Fruit fly (Drosophila melanogaster) whole organism, prepupa: ENCODE measurements around the gene CG43168.

Source experiments
- CG10631 ChIP-seq: fragments of 200-800 bp; sonication (Bioruptor generic); optimal IDR thresholded peaks from 2 replicates; lab custom pipeline; 2016; ENCODE audit warnings: missing biosample characterization, missing genetic modification characterization
- CG10669 ChIP-seq: fragments of 200-800 bp; sonication (Bioruptor generic); optimal IDR thresholded peaks from 3 replicates; lab custom pipeline; 2018; ENCODE audit warnings: missing biosample characterization, mild to moderate bottlenecking, missing genetic modification characterization, moderate library complexity
- CG11762 ChIP-seq: fragments of 200-800 bp; sonication (Bioruptor generic); optimal IDR thresholded peaks from 3 replicates; lab custom pipeline; 2016; ENCODE audit warnings: missing biosample characterization, missing genetic modification characterization; ENCODE audit not compliant: insufficient read depth
- CG6276 ChIP-seq: fragments of 200-800 bp; sonication (Bioruptor generic); optimal IDR thresholded peaks from 2 replicates; lab custom pipeline; 2017; ENCODE audit warnings: missing biosample characterization, mild to moderate bottlenecking, missing genetic modification characterization
- CG6792 ChIP-seq: fragments of 200-800 bp; sonication (Bioruptor generic); optimal IDR thresholded peaks from 3 replicates; lab custom pipeline; 2016; ENCODE audit warnings: missing biosample characterization, missing genetic modification characterization
- CG6808 ChIP-seq: fragments of 200-800 bp; sonication (Bioruptor generic); optimal IDR thresholded peaks from 3 replicates; lab custom pipeline; 2017; ENCODE audit warnings: missing biosample characterization, missing genetic modification characterization, mild to moderate bottlenecking, moderate library complexity, missing genetic modification reagents
- CG6854 ChIP-seq: fragments of 200-800 bp; sonication (Bioruptor generic); optimal IDR thresholded peaks from 2 replicates; lab custom pipeline; 2017; ENCODE audit warnings: missing biosample characterization, mild to moderate bottlenecking, missing genetic modification characterization
- CG7368 ChIP-seq: fragments of 200-800 bp; sonication (Bioruptor generic); optimal IDR thresholded peaks from 3 replicates; lab custom pipeline; 2016; ENCODE audit warnings: missing biosample characterization, missing genetic modification characterization
- Gug ChIP-seq: fragments of 200-800 bp; sonication (Bioruptor generic); IDR thresholded peaks from 2 replicates; pipeline ENCODE4 v1.3.6; 2022; ENCODE audit warnings: missing biosample characterization, missing genetic modification characterization
- Hr39 ChIP-seq: fragments of 200-800 bp; sonication (Bioruptor generic); optimal IDR thresholded peaks from 2 replicates; lab custom pipeline; 2016; ENCODE audit warnings: missing biosample characterization, missing genetic modification characterization
- Lpt ChIP-seq: fragments of 200-800 bp; sonication (Bioruptor generic); optimal IDR thresholded peaks from 3 replicates; lab custom pipeline; 2016; ENCODE audit warnings: missing biosample characterization, missing genetic modification characterization
- Met ChIP-seq: fragments of 200-800 bp; sonication (Bioruptor generic); optimal IDR thresholded peaks from 3 replicates; lab custom pipeline; 2016; ENCODE audit warnings: missing biosample characterization, missing genetic modification characterization
- lz ChIP-seq: fragments of 200-800 bp; sonication (Bioruptor generic); optimal IDR thresholded peaks from 3 replicates; lab custom pipeline; 2016; ENCODE audit warnings: missing biosample characterization, missing genetic modification characterization
- svp ChIP-seq: fragments of 200-800 bp; sonication (Bioruptor generic); peaks from one replicate; lab custom pipeline; 2016; ENCODE audit warnings: missing biosample characterization, missing genetic modification characterization

DNA sequence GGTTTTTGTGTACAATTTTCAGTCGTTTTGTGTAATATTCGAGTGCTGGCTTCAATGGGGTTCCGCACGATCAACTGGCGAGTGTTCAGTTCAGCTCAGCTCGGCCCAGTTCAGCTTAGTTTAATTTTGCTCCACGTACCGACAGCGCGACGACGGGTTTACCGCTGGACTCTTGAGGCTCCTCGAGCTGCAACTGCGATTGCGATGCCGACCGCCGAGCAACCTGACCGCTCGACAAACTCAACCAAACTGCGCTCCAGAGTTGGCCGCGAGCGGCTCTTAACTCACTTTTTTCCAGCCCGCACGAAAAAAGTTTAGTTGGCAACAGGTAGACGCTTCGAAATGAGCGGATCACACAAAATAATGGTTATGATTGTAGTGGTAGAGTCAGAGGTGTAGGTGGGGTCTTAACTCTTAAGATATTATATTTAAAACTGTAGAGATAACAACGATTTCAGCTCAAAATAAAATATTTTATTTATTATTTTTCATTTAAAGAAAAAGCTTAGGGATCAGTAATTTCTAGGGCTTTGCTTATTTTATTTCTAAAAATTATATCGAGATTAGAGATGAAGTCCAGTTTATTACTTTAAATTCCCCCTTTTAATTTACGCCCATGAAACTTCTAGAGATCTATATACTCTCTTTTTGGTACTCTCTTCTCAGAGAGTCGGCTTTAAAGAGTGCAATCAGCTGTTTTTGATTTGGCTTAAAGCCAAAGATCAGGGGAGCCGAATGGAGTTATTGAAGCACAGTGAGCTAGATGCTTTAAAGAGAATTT lies 19.0 kb upstream of the CG43168 start, which contains the start of gene Best2:
- peak; percentile 98 for TF ChIP-seq svp
- TF ChIP-seq Lpt, result peak; percentile 78
- TF ChIP-seq CG10669 (GFP tag; lab: Kevin White, UChicago), result peak; percentile 89
- TF ChIP-seq CG10631 (GFP tag; lab: Kevin White, UChicago), result peak; percentile 90
- peak; percentile 97 for TF ChIP-seq Met (GFP tag; lab: Kevin White, UChicago)
- TF ChIP-seq CG11762, result peak; percentile 88
- peak; percentile 91 for TF ChIP-seq Hr39 (GFP tag; lab: Kevin White, UChicago)
- peak; percentile 86 for TF ChIP-seq CG7368 (GFP tag; lab: Kevin White, UChicago)
- peak; percentile 96 for TF ChIP-seq CG6792 (GFP tag; lab: Kevin White, UChicago)
- TF ChIP-seq lz (GFP tag; lab: Kevin White, UChicago), result peak; percentile 97
- TF ChIP-seq Gug (GFP tag; lab: Robert Waterston, UW), result peak; percentile 95
- TF ChIP-seq CG6276, result peak; percentile 90
- peak; percentile 94 for TF ChIP-seq CG6808 (GFP tag; lab: Kevin White, UChicago)
- TF ChIP-seq CG6854 (GFP tag; lab: Kevin White, UChicago), result peak; percentile 91
